Worm (Caenorhabditis elegans) whole organism, L2 larva: Measurements from ENCODE around the gene F58F12.12.

Experiments used
- F13H6.1 ChIP-seq: sonication (generic microtip); optimal IDR thresholded peaks from 2 replicates; lab custom pipeline; 2016; ENCODE audit warnings: missing genetic modification characterization, missing compliant biosample characterization
- alr-1 ChIP-seq: fragments of 150-350 bp; optimal IDR thresholded peaks from 2 replicates; lab custom pipeline; 2014; ENCODE audit warnings: missing biosample characterization, missing genetic modification characterization
- aly-2 ChIP-seq: fragments of 150-350 bp; optimal IDR thresholded peaks from 2 replicates; lab custom pipeline; 2014; ENCODE audit warnings: missing biosample characterization, missing genetic modification characterization
- ama-1 ChIP-seq: fragments of 150-350 bp; optimal IDR thresholded peaks from 2 replicates; lab custom pipeline; 2018; ENCODE audit warnings: inconsistent platforms
- blmp-1 ChIP-seq: sonication (generic microtip); optimal IDR thresholded peaks from 2 replicates; lab custom pipeline; 2017; ENCODE audit warnings: missing genetic modification characterization, mild to moderate bottlenecking, missing compliant biosample characterization, antibody characterized with exemption, moderate library complexity; ENCODE audit not compliant: insufficient read depth
- crh-2 ChIP-seq: sonication (generic microtip); optimal IDR thresholded peaks from 2 replicates; lab custom pipeline; 2017; ENCODE audit warnings: missing biosample characterization, missing genetic modification characterization
- egl-27 ChIP-seq: sonication (generic microtip); optimal IDR thresholded peaks from 3 replicates; lab custom pipeline; 2017; ENCODE audit warnings: missing biosample characterization, missing genetic modification reagents, missing genetic modification characterization
- elt-1 ChIP-seq: fragments of 150-350 bp; optimal IDR thresholded peaks from 2 replicates; lab custom pipeline; 2014; ENCODE audit warnings: missing biosample characterization, missing genetic modification characterization
- elt-3 ChIP-seq: sonication (generic microtip); optimal IDR thresholded peaks from 2 replicates; lab custom pipeline; 2017; ENCODE audit warnings: missing biosample characterization, missing genetic modification characterization
- fos-1 ChIP-seq: fragments of 150-350 bp; optimal IDR thresholded peaks from 2 replicates; lab custom pipeline; 2014; ENCODE audit warnings: missing biosample characterization, missing genetic modification characterization
- gmeb-1 ChIP-seq: fragments of 150-350 bp; optimal IDR thresholded peaks from 2 replicates; lab custom pipeline; 2014; ENCODE audit warnings: missing biosample characterization, missing genetic modification characterization
- lin-13 ChIP-seq: fragments of 150-350 bp; optimal IDR thresholded peaks from 2 replicates; lab custom pipeline; 2014; ENCODE audit warnings: missing biosample characterization, missing genetic modification reagents, missing genetic modification characterization
- lin-39 ChIP-seq: fragments of 150-350 bp; optimal IDR thresholded peaks from 2 replicates; lab custom pipeline; 2014; ENCODE audit warnings: missing biosample characterization, missing genetic modification reagents, missing genetic modification characterization
- lsy-2 ChIP-seq, 2 experiments: fragments of 150-350 bp in 1 of 2; sonication (generic microtip) in 1 of 2; optimal IDR thresholded peaks; 2 replicates each; lab custom pipeline; 2014 to 2017; ENCODE audit warnings: missing biosample characterization in 2 of 2, missing genetic modification characterization in 2 of 2
- mbf-1 ChIP-seq: sonication (generic microtip); optimal IDR thresholded peaks from 2 replicates; lab custom pipeline; 2017; ENCODE audit warnings: missing biosample characterization, missing genetic modification characterization
- nhr-10 ChIP-seq: sonication (generic microtip); optimal IDR thresholded peaks from 2 replicates; lab custom pipeline; 2017; ENCODE audit warnings: missing biosample characterization, missing genetic modification characterization
- nhr-11 ChIP-seq: fragments of 150-350 bp; optimal IDR thresholded peaks from 2 replicates; lab custom pipeline; 2014; ENCODE audit warnings: missing biosample characterization, missing genetic modification characterization
- nhr-12 ChIP-seq: fragments of 150-350 bp; optimal IDR thresholded peaks from 2 replicates; lab custom pipeline; 2014; ENCODE audit warnings: missing biosample characterization, missing genetic modification characterization
- nhr-129 ChIP-seq: fragments of 150-350 bp; optimal IDR thresholded peaks from 2 replicates; lab custom pipeline; 2014; ENCODE audit warnings: missing biosample characterization, missing genetic modification characterization
- nhr-21 ChIP-seq: fragments of 150-350 bp; optimal IDR thresholded peaks from 2 replicates; lab custom pipeline; 2014; ENCODE audit warnings: missing biosample characterization, missing genetic modification characterization
- nhr-23 ChIP-seq: fragments of 150-350 bp; optimal IDR thresholded peaks from 2 replicates; lab custom pipeline; 2014; ENCODE audit warnings: missing biosample characterization, missing genetic modification reagents, missing genetic modification characterization
- nhr-237 ChIP-seq: fragments of 150-350 bp; optimal IDR thresholded peaks from 2 replicates; lab custom pipeline; 2014; ENCODE audit warnings: missing biosample characterization, missing genetic modification characterization
- nhr-25 ChIP-seq: fragments of 150-350 bp; sonication (generic microtip); optimal IDR thresholded peaks from 3 replicates; lab custom pipeline; 2014; ENCODE audit warnings: missing biosample characterization, missing genetic modification characterization
- nhr-6 ChIP-seq: fragments of 150-350 bp; optimal IDR thresholded peaks from 2 replicates; lab custom pipeline; 2014; ENCODE audit warnings: missing biosample characterization, missing genetic modification characterization
- peb-1 ChIP-seq: fragments of 150-350 bp; optimal IDR thresholded peaks from 2 replicates; lab custom pipeline; 2014; ENCODE audit warnings: missing biosample characterization, missing genetic modification characterization
- skn-1 ChIP-seq: sonication (generic microtip); optimal IDR thresholded peaks from 2 replicates; lab custom pipeline; 2017; ENCODE audit warnings: missing biosample characterization, missing genetic modification characterization
- sma-3 ChIP-seq: sonication (generic microtip); optimal IDR thresholded peaks from 2 replicates; lab custom pipeline; 2016; ENCODE audit warnings: missing genetic modification reagents, missing genetic modification characterization, missing compliant biosample characterization
- sma-9 ChIP-seq, 2 experiments: fragments of 150-350 bp in 1 of 2; sonication (generic microtip) in 1 of 2; optimal IDR thresholded peaks; 2 replicates each; lab custom pipeline; 2014 to 2016; ENCODE audit warnings: missing genetic modification characterization in 2 of 2, mild to moderate bottlenecking in 1 of 2, missing biosample characterization in 1 of 2, missing compliant biosample characterization in 1 of 2, missing genetic modification reagents in 1 of 2, moderate library complexity in 1 of 2
- unc-39 ChIP-seq: fragments of 150-350 bp; optimal IDR thresholded peaks from 2 replicates; lab custom pipeline; 2014; ENCODE audit warnings: missing biosample characterization, missing genetic modification characterization
- unc-55 ChIP-seq: fragments of 150-350 bp; sonication (generic microtip); optimal IDR thresholded peaks from 3 replicates; lab custom pipeline; 2014; ENCODE audit warnings: missing biosample characterization, missing genetic modification reagents, missing genetic modification characterization
- unc-62 ChIP-seq: fragments of 150-350 bp; optimal IDR thresholded peaks from 2 replicates; lab custom pipeline; 2014; ENCODE audit warnings: missing biosample characterization, missing genetic modification reagents, missing genetic modification characterization
- zag-1 ChIP-seq: fragments of 150-350 bp; optimal IDR thresholded peaks from 2 replicates; lab custom pipeline; 2014; ENCODE audit warnings: missing biosample characterization, missing genetic modification characterization
- ztf-1 ChIP-seq: fragments of 200-800 bp; sonication (Bioruptor generic); conservative IDR thresholded peaks from 2 replicates; pipeline ENCODE4 v1.3.6; 2022; ENCODE audit warnings: missing genetic modification characterization, missing compliant biosample characterization
- ztf-4 ChIP-seq: fragments of 150-350 bp; optimal IDR thresholded peaks from 2 replicates; lab custom pipeline; 2014; ENCODE audit warnings: missing biosample characterization, missing genetic modification characterization

The F58F12.12 gene

DNA sequence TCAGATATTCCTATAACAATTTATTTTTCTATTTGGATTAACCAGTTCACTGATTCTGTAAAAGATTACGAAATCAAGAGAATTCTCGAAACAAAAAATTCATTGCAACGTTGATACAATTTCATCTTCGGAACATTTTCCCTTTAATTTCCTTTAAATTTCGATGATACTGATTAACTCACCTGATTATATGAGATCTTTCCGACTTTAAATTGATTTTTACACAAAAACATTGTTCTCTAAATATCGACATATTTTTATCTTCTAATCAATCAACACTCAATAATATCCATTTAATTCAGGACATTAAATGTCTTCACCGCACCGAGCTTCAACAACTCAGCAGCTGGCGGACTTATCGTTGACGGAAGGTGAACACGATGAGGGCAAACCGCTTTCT is 10.0 kb upstream of the F58F12.12 start, which contains the start of gene lin-23:
Gene lin-23, plus strand, starts transcription at position 301 of the 400 bp plus-strand sequence.
- TF ChIP-seq crh-2 (no peak), nhr-23 (tag; lab: Kevin White, UChicago) (no peak), nhr-129 (tag; lab: Kevin White, UChicago) (no peak), nhr-237 (tag; lab: Kevin White, UChicago) (no peak), ztf-1 (no peak), sma-3 (no peak), skn-1 (tag; lab: Kevin White, UChicago) (no peak), unc-39 (tag; lab: Kevin White, UChicago) (no peak), mbf-1 (tag; lab: Kevin White, UChicago) (no peak), nhr-12 (tag; lab: Kevin White, UChicago) (no peak)
- TF ChIP-seq, all 48 proteins: peak for 0

DNA sequence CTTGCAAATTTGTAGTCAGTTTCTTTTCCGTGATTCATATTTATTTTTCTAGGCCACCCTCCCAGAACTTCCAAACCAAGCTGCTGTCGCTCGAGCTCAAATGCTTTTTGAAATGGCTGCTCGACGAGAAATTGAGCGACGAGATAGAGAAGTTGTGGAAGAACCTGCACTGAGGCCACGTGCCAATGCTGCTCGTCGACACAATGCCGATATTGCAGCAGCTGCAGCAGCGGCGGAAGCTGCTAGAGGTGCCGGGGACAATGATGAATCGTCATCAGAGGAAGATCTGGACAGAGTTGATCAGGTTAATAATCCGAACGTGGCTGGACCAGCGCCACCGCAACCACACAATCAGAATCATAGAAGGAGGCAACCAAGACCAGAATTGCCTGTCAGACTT is 7.6 kb upstream of the F58F12.12 start:
- no peak for TF ChIP-seq zag-1 (tag; lab: Kevin White, UChicago)
- TF ChIP-seq blmp-1 (tag; lab: Kevin White, UChicago): no peak
- no peak for TF ChIP-seq sma-9 (GFP tag; optimal IDR thresholded peaks at IDR 0.05; lab: Kevin White, UChicago)
- no peak for TF ChIP-seq sma-9 (tag; optimal IDR thresholded peaks at IDR 0.05; lab: Kevin White, UChicago)
- TF ChIP-seq lin-13: no peak
- no peak for TF ChIP-seq ama-1
- TF ChIP-seq mbf-1 (tag; lab: Kevin White, UChicago): no peak
- TF ChIP-seq egl-27 (tag; lab: Kevin White, UChicago): no peak

DNA sequence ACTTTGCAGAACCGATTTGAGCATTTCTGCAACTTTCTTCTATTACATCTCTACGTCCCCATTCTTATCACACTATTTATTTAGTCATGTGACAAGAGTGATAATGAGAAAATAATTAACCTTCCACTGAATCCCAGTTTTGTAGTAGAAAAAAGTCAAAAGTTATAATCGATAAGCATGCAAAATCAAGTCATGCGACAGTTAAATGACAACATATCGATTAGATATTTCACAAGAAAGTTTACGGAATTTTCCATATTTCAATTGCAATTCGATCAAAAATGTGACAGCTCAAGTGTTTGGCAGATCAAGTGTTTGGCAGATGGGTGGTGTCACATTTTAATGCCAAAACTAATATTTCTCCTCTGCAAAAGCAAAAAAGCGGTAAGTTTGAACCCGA is 6.3 kb upstream of the F58F12.12 start:
- TF ChIP-seq sma-3: no peak
- peak; percentile 24 for TF ChIP-seq nhr-129 (tag; lab: Kevin White, UChicago)
- TF ChIP-seq nhr-10 (tag; lab: Kevin White, UChicago): no peak
- TF ChIP-seq ama-1: peak; percentile 40
- TF ChIP-seq alr-1: no peak
- TF ChIP-seq crh-2: peak; percentile 40
- no peak for TF ChIP-seq nhr-21
- TF ChIP-seq unc-39 (tag; lab: Kevin White, UChicago): no peak
- TF ChIP-seq mbf-1 (tag; lab: Kevin White, UChicago): no peak
- TF ChIP-seq lin-13: no peak
- TF ChIP-seq lsy-2 (tag; optimal IDR thresholded peaks at IDR 0.05; lab: Kevin White, UChicago): peak in 1 of 2 experiments; percentile 13
- peak; percentile 43 for TF ChIP-seq fos-1 (tag; lab: Kevin White, UChicago)
- no peak for TF ChIP-seq nhr-12 (tag; lab: Kevin White, UChicago)
- TF ChIP-seq ztf-4 (tag; lab: Kevin White, UChicago): no peak
- no peak for TF ChIP-seq F13H6.1 (tag; lab: Kevin White, UChicago)
- TF ChIP-seq elt-1 (tag; lab: Kevin White, UChicago): no peak
- no peak for TF ChIP-seq unc-55 (GFP tag; lab: Kevin White, UChicago)
- TF ChIP-seq gmeb-1 (tag; lab: Kevin White, UChicago): peak; percentile 18
- no peak for TF ChIP-seq lin-39 (tag; lab: Kevin White, UChicago)
- no peak for TF ChIP-seq nhr-23 (tag; lab: Kevin White, UChicago)
- no peak for TF ChIP-seq nhr-25 (tag; lab: Kevin White, UChicago)
- no peak for TF ChIP-seq nhr-6

DNA sequence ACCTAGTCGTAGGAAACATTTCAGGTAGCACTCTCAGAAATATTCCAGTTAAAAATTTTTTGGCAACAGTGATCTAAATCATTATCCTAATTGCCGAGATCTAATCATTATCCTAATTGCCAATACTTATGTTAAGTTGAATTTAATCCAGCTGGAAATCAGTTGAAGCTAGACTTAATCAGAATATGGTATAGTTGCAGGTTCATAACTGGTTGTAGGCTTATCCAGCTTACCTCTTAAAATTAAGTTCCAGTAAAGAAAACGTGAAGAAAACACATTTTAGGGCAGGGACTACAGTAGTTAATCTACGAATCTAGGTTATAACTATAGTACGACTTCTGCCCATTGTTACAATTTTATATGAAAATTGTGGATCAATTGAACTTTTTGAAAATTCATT is 4.3 kb upstream of the F58F12.12 start:
- TF ChIP-seq nhr-11 (no peak), aly-2 (tag; lab: Kevin White, UChicago) (no peak), alr-1 (no peak), ama-1 (no peak), sma-9 (GFP tag; optimal IDR thresholded peaks at IDR 0.05; lab: Kevin White, UChicago) (no peak), sma-9 (tag; optimal IDR thresholded peaks at IDR 0.05; lab: Kevin White, UChicago) (no peak), unc-62 (no peak), elt-3 (tag; lab: Kevin White, UChicago) (no peak), peb-1 (tag; lab: Kevin White, UChicago) (no peak), zag-1 (tag; lab: Kevin White, UChicago) (no peak), nhr-10 (tag; lab: Kevin White, UChicago) (no peak), elt-1 (tag; lab: Kevin White, UChicago) (no peak), nhr-237 (tag; lab: Kevin White, UChicago) (no peak), unc-39 (tag; lab: Kevin White, UChicago) (no peak)
